Worm (Caenorhabditis elegans) whole organism, L3 larva: ENCODE data around the gene pacs-1.

ENCODE experiments used
- aly-2 ChIP-seq: fragments of 150-350 bp; optimal IDR thresholded peaks from 2 replicates; lab custom pipeline; 2014; ENCODE audit warnings: missing biosample characterization, missing genetic modification characterization
- ceh-16 ChIP-seq: sonication (generic microtip); optimal IDR thresholded peaks from 2 replicates; lab custom pipeline; 2017; ENCODE audit warnings: missing biosample characterization, missing genetic modification characterization
- ceh-9 ChIP-seq: sonication (generic microtip); optimal IDR thresholded peaks from 2 replicates; lab custom pipeline; 2018; ENCODE audit warnings: missing biosample characterization, missing genetic modification characterization
- egl-27 ChIP-seq: sonication (generic microtip); optimal IDR thresholded peaks from 4 replicates; lab custom pipeline; 2017; ENCODE audit warnings: missing biosample characterization, missing genetic modification reagents, missing genetic modification characterization
- egl-5 ChIP-seq: fragments of 150-350 bp; optimal IDR thresholded peaks from 2 replicates; lab custom pipeline; 2017; ENCODE audit warnings: missing biosample characterization, missing genetic modification reagents, missing genetic modification characterization, inconsistent platforms
- elt-2 ChIP-seq: sonication (generic microtip); optimal IDR thresholded peaks from 2 replicates; lab custom pipeline; 2016; ENCODE audit warnings: missing genetic modification reagents, mild to moderate bottlenecking, missing genetic modification characterization, missing compliant biosample characterization
- elt-3 ChIP-seq, 3 experiments: fragments of 150-350 bp in 1 of 3; sonication (generic microtip) in 2 of 3; optimal IDR thresholded peaks; 2 replicates in 2 of 3; 4 replicates in 1 of 3; lab custom pipeline; 2014 to 2017; ENCODE audit warnings: missing biosample characterization in 3 of 3, missing genetic modification characterization in 3 of 3
- eor-1 ChIP-seq, 2 experiments: fragments of 150-350 bp; optimal IDR thresholded peaks; 2 replicates each; lab custom pipeline; 2014 to 2018; ENCODE audit warnings: missing biosample characterization in 2 of 2, missing genetic modification characterization in 2 of 2
- fkh-10 ChIP-seq: sonication (generic microtip); optimal IDR thresholded peaks from 2 replicates; lab custom pipeline; 2017; ENCODE audit warnings: missing biosample characterization, missing genetic modification reagents, missing genetic modification characterization
- hmg-11 ChIP-seq: sonication (generic microtip); optimal IDR thresholded peaks from 2 replicates; lab custom pipeline; 2016; ENCODE audit warnings: missing genetic modification characterization, missing compliant biosample characterization
- jun-1 ChIP-seq: fragments of 150-350 bp; optimal IDR thresholded peaks from 2 replicates; lab custom pipeline; 2014; ENCODE audit warnings: missing biosample characterization, missing genetic modification reagents, missing genetic modification characterization
- lsy-12 ChIP-seq: sonication (generic microtip); optimal IDR thresholded peaks from 2 replicates; lab custom pipeline; 2016; ENCODE audit warnings: mild to moderate bottlenecking, missing genetic modification characterization, missing compliant biosample characterization
- nfya-1 ChIP-seq: sonication (generic microtip); optimal IDR thresholded peaks from 2 replicates; lab custom pipeline; 2017; ENCODE audit warnings: missing genetic modification characterization, mild to moderate bottlenecking, missing compliant biosample characterization, antibody characterized with exemption, moderate library complexity; ENCODE audit not compliant: insufficient read depth
- nhr-11 ChIP-seq: fragments of 150-350 bp; optimal IDR thresholded peaks from 2 replicates; lab custom pipeline; 2014; ENCODE audit warnings: missing biosample characterization, missing genetic modification characterization
- nhr-12 ChIP-seq: fragments of 150-350 bp; optimal IDR thresholded peaks from 2 replicates; lab custom pipeline; 2014; ENCODE audit warnings: missing biosample characterization, missing genetic modification characterization
- nhr-237 ChIP-seq: fragments of 150-350 bp; optimal IDR thresholded peaks from 2 replicates; lab custom pipeline; 2014; ENCODE audit warnings: missing biosample characterization, missing genetic modification characterization
- nhr-28 ChIP-seq: fragments of 150-350 bp; optimal IDR thresholded peaks from 2 replicates; lab custom pipeline; 2014; ENCODE audit warnings: missing biosample characterization, missing genetic modification characterization
- nhr-43 ChIP-seq: sonication (generic microtip); optimal IDR thresholded peaks from 2 replicates; lab custom pipeline; 2016; ENCODE audit warnings: mild to moderate bottlenecking, missing genetic modification characterization, missing compliant biosample characterization; ENCODE audit not compliant: poor library complexity, severe bottlenecking
- nhr-67 ChIP-seq: fragments of 150-350 bp; optimal IDR thresholded peaks from 2 replicates; lab custom pipeline; 2014; ENCODE audit warnings: missing biosample characterization, missing genetic modification characterization
- nhr-76 ChIP-seq: fragments of 150-350 bp; sonication (generic microtip); optimal IDR thresholded peaks from 5 replicates; lab custom pipeline; 2014; ENCODE audit warnings: missing biosample characterization, missing genetic modification characterization
- pha-4 ChIP-seq: fragments of 150-350 bp; optimal IDR thresholded peaks from 2 replicates; lab custom pipeline; 2014; ENCODE audit warnings: missing biosample characterization, missing genetic modification reagents, missing genetic modification characterization
- pqm-1 ChIP-seq: fragments of 150-350 bp; optimal IDR thresholded peaks from 2 replicates; lab custom pipeline; 2017; ENCODE audit warnings: missing biosample characterization, missing genetic modification characterization, inconsistent platforms
- sea-2 ChIP-seq: fragments of 150-350 bp; sonication (generic microtip); optimal IDR thresholded peaks from 4 replicates; lab custom pipeline; 2014; ENCODE audit warnings: missing biosample characterization, missing genetic modification reagents, missing genetic modification characterization
- snpc-4 ChIP-seq: fragments of 150-350 bp; optimal IDR thresholded peaks from 2 replicates; lab custom pipeline; 2014; ENCODE audit warnings: missing biosample characterization, missing genetic modification characterization
- unc-39 ChIP-seq: sonication (generic microtip); optimal IDR thresholded peaks from 4 replicates; lab custom pipeline; 2017; ENCODE audit warnings: missing biosample characterization, missing genetic modification characterization
- unc-62 ChIP-seq: fragments of 150-350 bp; sonication (generic microtip); optimal IDR thresholded peaks from 4 replicates; lab custom pipeline; 2014; ENCODE audit warnings: missing biosample characterization, missing genetic modification reagents, missing genetic modification characterization
- ztf-11 ChIP-seq: fragments of 150-350 bp; optimal IDR thresholded peaks from 2 replicates; lab custom pipeline; 2014; ENCODE audit warnings: missing biosample characterization, missing genetic modification characterization
- ztf-4 ChIP-seq: fragments of 150-350 bp; optimal IDR thresholded peaks from 2 replicates; lab custom pipeline; 2014; ENCODE audit warnings: missing biosample characterization, missing genetic modification characterization

The pacs-1 gene

DNA sequence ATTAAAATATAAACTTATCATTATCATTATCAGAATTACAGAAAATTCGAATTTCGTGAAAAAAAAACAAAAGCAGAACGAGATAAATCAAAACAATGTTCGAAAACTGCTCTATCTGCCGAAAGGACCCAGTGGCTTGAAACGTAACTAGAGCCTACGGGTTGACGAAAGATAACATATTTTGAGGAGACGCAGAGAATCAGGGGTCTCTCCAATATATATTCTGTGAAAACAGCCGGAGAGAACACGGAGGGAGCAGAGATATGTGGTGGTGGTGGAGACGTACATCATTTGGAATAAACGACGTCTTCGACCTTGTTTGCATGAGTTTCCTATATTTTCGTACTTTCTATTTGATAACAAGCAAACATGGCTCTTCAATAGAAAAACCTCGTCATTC lies 8.2 kb downstream of the pacs-1 start:
- no peak for TF ChIP-seq pha-4 (tag; lab: Kevin White, UChicago)
- TF ChIP-seq sea-2 (GFP tag; lab: Kevin White, UChicago), result no peak
- TF ChIP-seq nhr-237, result no peak
- TF ChIP-seq lsy-12 (tag; lab: Kevin White, UChicago), result no peak
- TF ChIP-seq unc-62 (GFP tag; lab: Kevin White, UChicago), result no peak
- no peak for TF ChIP-seq jun-1 (tag; lab: Kevin White, UChicago)
- no peak for TF ChIP-seq ceh-9 (tag; lab: Kevin White, UChicago)
- peak; percentile 47 for TF ChIP-seq hmg-11
- no peak for TF ChIP-seq elt-2 (tag; lab: Kevin White, UChicago)
- TF ChIP-seq nfya-1 (tag; lab: Kevin White, UChicago), result peak; percentile 27

DNA sequence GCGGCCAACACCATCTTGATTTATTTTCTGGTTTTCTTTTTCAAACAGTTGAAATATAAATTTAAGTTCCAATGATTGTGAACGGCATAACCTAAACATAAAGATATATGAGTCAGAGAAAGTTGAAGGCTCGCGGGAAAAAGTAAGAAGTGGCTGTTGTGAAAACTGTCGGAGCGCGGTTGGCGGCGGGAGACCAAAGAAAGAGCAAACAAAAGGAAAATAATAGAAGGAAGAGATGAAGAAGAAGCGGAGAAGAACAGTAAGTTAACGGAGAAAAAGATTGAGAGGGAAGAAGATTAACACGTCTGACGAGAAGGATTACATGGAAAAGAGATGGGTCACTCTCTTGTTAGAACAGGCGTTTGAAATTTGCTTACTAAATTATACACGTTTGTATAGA lies 9.7 kb downstream of the pacs-1 start, which contains the start of gene inx-10:
inx-10 (minus strand) TSS at position 101 of the 400 bp plus-strand sequence.
- no peak for TF ChIP-seq nhr-67 (tag; lab: Kevin White, UChicago)
- peak; percentile 59 for TF ChIP-seq pha-4 (tag; lab: Kevin White, UChicago)
- no peak for TF ChIP-seq ceh-16 (tag; lab: Kevin White, UChicago)

DNA sequence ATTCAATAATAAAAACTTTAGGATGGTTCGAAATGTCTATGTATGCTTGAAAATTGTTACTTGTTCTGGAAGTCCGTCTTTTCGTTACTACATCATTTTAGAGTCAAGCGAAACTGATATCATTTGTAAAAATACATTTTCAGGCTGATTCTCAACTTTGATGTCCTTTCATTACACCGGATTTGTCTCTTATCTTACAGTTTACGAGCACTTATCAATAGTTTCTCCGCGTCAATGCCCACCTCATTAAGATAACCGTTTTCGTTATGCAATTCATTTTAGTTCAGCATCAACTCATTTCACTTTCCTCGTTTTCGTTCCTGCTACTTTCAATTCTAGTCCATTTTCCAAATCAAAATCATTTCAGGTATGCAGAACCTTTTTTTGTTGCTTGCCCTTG lies 14.3 kb downstream of the pacs-1 start, which contains the start of gene asp-2:
asp-2 (plus strand) TSS at position 368 of the 400 bp plus-strand sequence.
- TF ChIP-seq hmg-11 (no peak), elt-2 (tag; lab: Kevin White, UChicago) (peak; percentile 91), pqm-1 (tag; lab: Kevin White, UChicago) (peak; percentile 89), nfya-1 (tag; lab: Kevin White, UChicago) (no peak)

DNA sequence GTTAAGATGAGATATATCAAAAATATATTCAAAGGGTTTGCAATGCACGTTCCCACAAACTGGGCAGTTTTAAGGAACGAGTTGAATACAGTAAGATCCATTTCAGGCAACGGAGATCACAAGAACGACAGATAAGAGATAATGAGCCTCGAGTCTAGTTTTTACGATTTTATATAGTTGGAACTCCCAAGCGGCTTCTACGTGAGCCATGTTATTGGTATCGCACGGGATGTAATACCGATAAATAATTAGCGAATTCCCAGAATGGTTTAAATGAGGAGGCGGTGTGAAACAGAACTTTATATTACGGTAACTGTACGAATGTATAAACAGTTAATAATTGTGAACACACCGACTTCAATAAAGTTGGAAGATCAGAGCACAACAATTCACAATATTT lies 18.2 kb downstream of the pacs-1 start, which contains the start of gene str-177:
str-177 (minus strand) TSS at position 101 of the 400 bp plus-strand sequence.
- TF ChIP-seq fkh-10, result no peak
- TF ChIP-seq eor-1 (tag; optimal IDR thresholded peaks at IDR 0.05; lab: Kevin White, UChicago), result no peak
- TF ChIP-seq snpc-4 (tag; lab: Kevin White, UChicago), result no peak
- TF ChIP-seq elt-3 (tag; optimal IDR thresholded peaks at IDR 0.05; lab: Kevin White, UChicago), result no peak
- TF ChIP-seq nhr-76, result no peak
- TF ChIP-seq nhr-11, result no peak
- no peak for TF ChIP-seq nhr-28 (tag; lab: Kevin White, UChicago)
- TF ChIP-seq pqm-1 (tag; lab: Kevin White, UChicago), result no peak
- TF ChIP-seq ztf-11, result no peak
- TF ChIP-seq nhr-12, result no peak
- TF ChIP-seq, all 47 proteins: peak for 0

DNA sequence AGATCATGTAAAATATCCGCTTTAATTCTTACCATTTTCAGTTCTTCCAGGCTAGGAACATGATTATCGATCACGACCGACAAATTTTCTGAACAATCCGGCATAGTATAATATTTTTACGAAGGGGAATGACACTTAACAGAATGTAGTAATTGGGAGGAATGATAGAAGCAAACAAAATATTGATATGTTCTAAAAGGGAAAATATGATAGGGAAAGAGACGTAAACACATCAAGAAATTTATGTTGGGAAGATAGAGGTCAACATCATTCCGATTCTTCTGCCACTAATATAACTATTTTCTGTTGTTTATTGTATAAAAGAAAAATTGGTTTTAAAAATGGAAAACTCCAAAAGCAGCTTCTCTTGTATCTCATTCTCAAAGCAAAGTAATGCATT lies 19.9 kb downstream of the pacs-1 start, which contains the start of gene C24B5.4:
C24B5.4 (minus strand) TSS at position 206 of the 400 bp plus-strand sequence.
- TF ChIP-seq nhr-12 (no peak), elt-2 (tag; lab: Kevin White, UChicago) (peak; percentile 6)

DNA sequence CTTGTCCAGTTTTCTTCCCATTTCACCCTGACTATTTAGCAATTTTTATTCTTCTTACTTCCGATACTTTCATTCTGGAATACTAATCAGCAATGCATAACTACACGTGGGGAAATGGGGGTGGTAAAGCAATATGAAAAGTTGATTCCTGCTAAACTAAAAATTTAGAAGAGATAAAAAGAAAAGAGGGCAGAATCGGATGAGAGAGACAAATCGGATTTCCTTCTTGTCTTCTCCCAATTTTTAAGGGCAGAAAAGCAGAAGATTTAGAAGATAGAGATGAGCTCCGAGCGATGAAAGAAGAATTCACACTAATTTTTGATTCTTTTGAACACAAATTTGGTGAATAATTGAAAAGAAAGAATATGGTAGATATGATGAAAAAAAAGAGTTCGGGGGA lies 23.0 kb downstream of the pacs-1 start:
- no peak for TF ChIP-seq nhr-76
- peak; percentile 17 for TF ChIP-seq fkh-10
- no peak for TF ChIP-seq aly-2 (tag; lab: Kevin White, UChicago)
- no peak for TF ChIP-seq nhr-43
- TF ChIP-seq nhr-28 (tag; lab: Kevin White, UChicago), result no peak

DNA sequence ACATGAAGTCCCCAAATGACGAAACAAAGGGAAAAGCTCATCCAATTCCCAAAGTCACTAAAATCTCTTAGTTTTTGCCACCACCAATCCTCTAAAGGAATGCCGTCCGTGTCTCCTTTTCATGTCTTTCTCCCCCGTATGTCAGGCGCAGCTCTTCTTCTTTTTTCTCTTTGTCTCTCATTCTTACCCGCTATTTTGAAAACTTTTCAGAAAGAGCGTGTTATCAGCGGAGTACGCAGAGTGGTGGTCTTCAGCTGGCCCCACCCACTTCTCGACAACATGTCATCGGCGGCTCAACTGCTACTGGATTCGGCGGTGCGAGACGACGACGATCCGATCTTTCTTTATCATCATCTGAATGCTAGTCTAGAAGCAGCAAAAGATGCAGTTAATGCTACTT lies 25.7 kb downstream of the pacs-1 start, which contains the start of gene sphr-1:
sphr-1 (plus strand) TSS at position 205 of the 400 bp plus-strand sequence.
- TF ChIP-seq hmg-11 (peak; percentile 43), nhr-11 (no peak), nfya-1 (tag; lab: Kevin White, UChicago) (peak; percentile 32)

DNA sequence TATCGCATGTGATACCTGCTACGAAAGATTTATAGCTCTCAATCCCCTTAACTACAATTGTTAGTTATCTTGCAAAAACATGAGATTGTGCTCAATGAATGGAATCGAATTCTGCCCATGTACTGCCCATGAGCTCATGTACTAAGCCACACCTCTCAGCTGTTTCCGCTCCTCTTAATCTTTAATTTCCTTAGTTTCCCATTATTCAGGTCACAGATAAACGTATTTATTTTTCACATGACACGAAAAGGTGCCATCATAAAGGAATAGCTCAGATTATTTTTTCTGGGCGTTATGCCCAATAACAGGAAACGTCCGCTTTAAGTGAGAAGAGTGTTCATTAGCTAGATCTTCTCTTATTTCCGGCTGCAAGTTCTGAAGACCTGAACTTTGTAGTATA lies 31.0 kb downstream of the pacs-1 start:
- TF ChIP-seq egl-27 (tag; lab: Kevin White, UChicago) (no peak), nhr-76 (no peak), ztf-4 (tag; lab: Kevin White, UChicago) (no peak), elt-2 (tag; lab: Kevin White, UChicago) (no peak), aly-2 (tag; lab: Kevin White, UChicago) (no peak), lsy-12 (tag; lab: Kevin White, UChicago) (no peak), egl-5 (tag; lab: Kevin White, UChicago) (no peak), elt-3 (tag; optimal IDR thresholded peaks at IDR 0.05; lab: Kevin White, UChicago) (no peak), hmg-11 (no peak), unc-39 (no peak)
